Fruit fly (Drosophila melanogaster) whole organism, prepupa: ENCODE results near the gene CG34276.
A peak's percentile ranks its signal among the peaks of the same experiment; 100 is the strongest.

Experiments
- CG11762 ChIP-seq: fragments of 200-800 bp; sonication (Bioruptor generic); optimal IDR thresholded peaks from 3 replicates; lab custom pipeline; 2016; ENCODE audit warnings: missing biosample characterization, missing genetic modification characterization; ENCODE audit not compliant: insufficient read depth
- CG15336 ChIP-seq: fragments of 200-800 bp; sonication (Bioruptor generic); IDR thresholded peaks from 2 replicates; pipeline ENCODE4 v1.3.6; 2022; ENCODE audit warnings: missing biosample characterization, missing genetic modification characterization
- CG16779 ChIP-seq: fragments of 200-800 bp; sonication (Bioruptor generic); optimal IDR thresholded peaks from 3 replicates; lab custom pipeline; 2017; ENCODE audit warnings: missing biosample characterization, mild to moderate bottlenecking, missing genetic modification characterization
- CG3032 ChIP-seq: fragments of 200-800 bp; optimal IDR thresholded peaks from 2 replicates; lab custom pipeline; 2019; ENCODE audit warnings: missing biosample characterization, mild to moderate bottlenecking, missing genetic modification characterization, moderate library complexity
- CG31627 ChIP-seq: fragments of 200-800 bp; sonication (Bioruptor generic); optimal IDR thresholded peaks from 3 replicates; lab custom pipeline; 2016; ENCODE audit warnings: missing biosample characterization, missing genetic modification characterization
- CG32006 ChIP-seq: fragments of 200-800 bp; sonication (Bioruptor generic); optimal IDR thresholded peaks from 3 replicates; lab custom pipeline; 2017; ENCODE audit warnings: missing biosample characterization, mild to moderate bottlenecking, missing genetic modification characterization
- CG34406 ChIP-seq: fragments of 200-800 bp; sonication (Bioruptor generic); optimal IDR thresholded peaks from 3 replicates; lab custom pipeline; 2016; ENCODE audit warnings: missing biosample characterization, missing genetic modification characterization
- CG3919 ChIP-seq: fragments of 200-800 bp; sonication (Bioruptor generic); optimal IDR thresholded peaks from 3 replicates; lab custom pipeline; 2016; ENCODE audit warnings: missing biosample characterization, missing genetic modification characterization
- CG6163 ChIP-seq: fragments of 200-800 bp; sonication (Bioruptor generic); IDR thresholded peaks from 3 replicates; pipeline ENCODE4 v1.3.6; 2022; ENCODE audit warnings: missing biosample characterization, missing genetic modification characterization
- CG6792 ChIP-seq: fragments of 200-800 bp; sonication (Bioruptor generic); optimal IDR thresholded peaks from 3 replicates; lab custom pipeline; 2016; ENCODE audit warnings: missing biosample characterization, missing genetic modification characterization
- CG7368 ChIP-seq: fragments of 200-800 bp; sonication (Bioruptor generic); optimal IDR thresholded peaks from 3 replicates; lab custom pipeline; 2016; ENCODE audit warnings: missing biosample characterization, missing genetic modification characterization
- CG8119 ChIP-seq: fragments of 200-800 bp; sonication (Bioruptor generic); IDR thresholded peaks from 3 replicates; pipeline ENCODE4 v1.3.6; 2022; ENCODE audit warnings: missing biosample characterization, missing genetic modification characterization
- CG8319 ChIP-seq: fragments of 200-800 bp; sonication (Bioruptor generic); optimal IDR thresholded peaks from 3 replicates; lab custom pipeline; 2016; ENCODE audit warnings: missing biosample characterization, missing genetic modification characterization
- Eip75B ChIP-seq: fragments of 200-800 bp; sonication (Bioruptor generic); optimal IDR thresholded peaks from 3 replicates; lab custom pipeline; 2016; ENCODE audit warnings: missing biosample characterization, missing genetic modification characterization
- Eip78C ChIP-seq: fragments of 200-800 bp; sonication (Bioruptor generic); peaks from one replicate; lab custom pipeline; 2016; ENCODE audit warnings: missing biosample characterization, missing genetic modification characterization
- Gug ChIP-seq: fragments of 200-800 bp; sonication (Bioruptor generic); IDR thresholded peaks from 2 replicates; pipeline ENCODE4 v1.3.6; 2022; ENCODE audit warnings: missing biosample characterization, missing genetic modification characterization
- Hr39 ChIP-seq: fragments of 200-800 bp; sonication (Bioruptor generic); optimal IDR thresholded peaks from 2 replicates; lab custom pipeline; 2016; ENCODE audit warnings: missing biosample characterization, missing genetic modification characterization
- Sox102F ChIP-seq: fragments of 200-800 bp; sonication (Bioruptor generic); optimal IDR thresholded peaks from 2 replicates; lab custom pipeline; 2016; ENCODE audit warnings: missing biosample characterization, mild to moderate bottlenecking, missing genetic modification characterization
- acj6 ChIP-seq: fragments of 200-800 bp; sonication (Bioruptor generic); optimal IDR thresholded peaks from 3 replicates; lab custom pipeline; 2016; ENCODE audit warnings: missing biosample characterization, missing genetic modification characterization
- dac ChIP-seq: fragments of 200-800 bp; sonication (Bioruptor generic); optimal IDR thresholded peaks from 2 replicates; lab custom pipeline; 2017; ENCODE audit warnings: missing biosample characterization, mild to moderate bottlenecking, missing genetic modification characterization
- svp ChIP-seq: fragments of 200-800 bp; sonication (Bioruptor generic); peaks from one replicate; lab custom pipeline; 2016; ENCODE audit warnings: missing biosample characterization, missing genetic modification characterization
- vri ChIP-seq: fragments of 200-800 bp; sonication (Bioruptor generic); optimal IDR thresholded peaks from 3 replicates; lab custom pipeline; 2016; ENCODE audit warnings: missing biosample characterization, mild to moderate bottlenecking, missing genetic modification characterization

The CG34276 gene

dm6 chr3R:15974235-15974634 is 48.8 kb downstream of the CG34276 start (continued):
- TF ChIP-seq Eip78C (GFP tag; lab: Kevin White, UChicago) = peak; percentile 94
- peak; percentile 80 for TF ChIP-seq CG6792 (GFP tag; lab: Kevin White, UChicago)
- peak; percentile 76 for TF ChIP-seq dac (GFP tag; lab: Kevin White, UChicago)
- peak; percentile 78 for TF ChIP-seq CG34406
- TF ChIP-seq acj6 = peak; percentile 88
- TF ChIP-seq Hr39 (GFP tag; lab: Kevin White, UChicago) = peak; percentile 82
- TF ChIP-seq Gug (GFP tag; lab: Robert Waterston, UW) = no peak
- TF ChIP-seq Sox102F (GFP tag; lab: Kevin White, UChicago) = peak; percentile 78
- no peak for TF ChIP-seq CG15336 (GFP tag; lab: Robert Waterston, UW)
- peak; percentile 84 for TF ChIP-seq CG31627 (GFP tag; lab: Kevin White, UChicago)
- peak; percentile 55 for TF ChIP-seq svp (GFP tag; lab: Kevin White, UChicago)
- TF ChIP-seq CG7368 = peak; percentile 59
- peak; percentile 78 for TF ChIP-seq CG11762 (GFP tag; lab: Kevin White, UChicago)
- TF ChIP-seq, all 60 proteins: peak for 47

- TF ChIP-seq CG32006 (no peak), Eip75B (GFP tag; lab: Kevin White, UChicago) (no peak), CG15336 (GFP tag; lab: Robert Waterston, UW) (no peak), CG8119 (GFP tag; lab: Robert Waterston, UW) (no peak), Hr39 (GFP tag; lab: Kevin White, UChicago) (no peak), CG8319 (GFP tag; lab: Kevin White, UChicago) (no peak), CG34406 (no peak), vri (GFP tag; lab: Kevin White, UChicago) (no peak), CG6163 (no peak), CG16779 (tag; lab: Kevin White, UChicago) (no peak), CG3919 (GFP tag; lab: Kevin White, UChicago) (no peak), CG3032 (no peak)
These were observed 49.7 kb downstream of the CG34276 start for dm6 chr3R:15975170-15975569.
